Worm (Caenorhabditis elegans): ENCODE results near the gene Y59A8B.24.

Y59A8B.24 gene

DNA sequence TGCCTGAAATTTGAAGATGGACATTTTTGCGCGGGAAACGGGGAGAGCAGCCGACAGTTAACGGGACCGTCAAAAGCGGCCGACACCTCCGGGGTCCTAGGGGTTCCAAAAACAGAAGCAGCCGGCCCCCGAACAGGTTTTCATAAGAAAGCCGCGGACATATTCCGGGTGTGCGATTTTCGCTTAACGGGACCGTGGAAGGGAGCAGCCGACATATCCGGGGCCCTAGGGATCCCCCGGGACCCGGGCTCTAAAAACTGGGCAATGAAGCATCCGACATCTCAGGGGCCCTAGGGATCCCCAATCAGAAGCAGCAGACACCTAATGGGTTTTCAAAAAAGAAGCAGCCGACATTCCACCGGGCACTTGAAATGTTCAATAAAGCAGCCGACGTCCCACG lies 10.8 kb downstream of the Y59A8B.24 start:
- TF ChIP-seq ceh-6 (GFP tag; optimal IDR thresholded peaks at IDR 0.05) (no peak), pag-3 (tag; optimal IDR thresholded peaks at IDR 0.05; ENCODE audit: borderline replicate concordance) (peak; percentile 73), elt-4 (tag; optimal IDR thresholded peaks at IDR 0.05) (peak; percentile 68), ztf-16 (tag; optimal IDR thresholded peaks at IDR 0.05) (no peak), C08G9.2 (tag; optimal IDR thresholded peaks at IDR 0.05) (no peak)

DNA sequence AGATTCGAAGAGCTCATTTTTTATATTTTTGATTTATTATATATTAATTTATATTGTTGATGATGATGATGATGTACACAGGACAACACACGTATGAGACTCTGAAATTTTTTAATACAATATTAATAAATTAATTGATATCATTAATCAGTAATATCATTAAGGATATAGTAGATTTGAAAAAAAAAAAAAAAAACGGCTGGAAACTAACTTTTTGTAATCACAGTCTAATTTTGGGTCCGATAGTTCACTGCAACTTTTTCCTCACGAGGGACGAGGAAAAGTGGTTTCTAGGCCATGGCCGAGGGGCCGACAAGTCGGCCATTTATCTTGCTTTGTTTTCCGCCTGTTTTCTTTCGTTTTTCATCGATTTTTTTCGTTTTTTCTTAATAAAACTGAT lies 15.0 kb downstream of the Y59A8B.24 start, which contains the start of gene gck-3:
gck-3 (minus strand) TSS at position 101 of the 400 bp plus-strand sequence.
- TF ChIP-seq T23F11.4 (GFP tag; optimal IDR thresholded peaks at IDR 0.05) (no peak), pax-1 (tag; optimal IDR thresholded peaks at IDR 0.05) (no peak), ref-2 (tag; optimal IDR thresholded peaks at IDR 0.05) (no peak), pag-3 (tag; optimal IDR thresholded peaks at IDR 0.05; ENCODE audit: borderline replicate concordance) (no peak), ceh-14 (tag; optimal IDR thresholded peaks at IDR 0.05) (no peak), C08G9.2 (tag; optimal IDR thresholded peaks at IDR 0.05) (no peak), che-1 (tag; optimal IDR thresholded peaks at IDR 0.05) (no peak), pros-1 (tag; optimal IDR thresholded peaks at IDR 0.05) (no peak), hlh-8 (tag; optimal IDR thresholded peaks at IDR 0.05) (no peak), unc-42 (tag; optimal IDR thresholded peaks at IDR 0.05) (no peak), ama-1 (optimal IDR thresholded peaks at IDR 0.05) (no peak), ceh-34 (tag; optimal IDR thresholded peaks at IDR 0.05) (no peak), hlh-6 (tag; optimal IDR thresholded peaks at IDR 0.05) (no peak), mec-3 (tag; optimal IDR thresholded peaks at IDR 0.05; ENCODE audit: borderline replicate concordance) (no peak)

DNA sequence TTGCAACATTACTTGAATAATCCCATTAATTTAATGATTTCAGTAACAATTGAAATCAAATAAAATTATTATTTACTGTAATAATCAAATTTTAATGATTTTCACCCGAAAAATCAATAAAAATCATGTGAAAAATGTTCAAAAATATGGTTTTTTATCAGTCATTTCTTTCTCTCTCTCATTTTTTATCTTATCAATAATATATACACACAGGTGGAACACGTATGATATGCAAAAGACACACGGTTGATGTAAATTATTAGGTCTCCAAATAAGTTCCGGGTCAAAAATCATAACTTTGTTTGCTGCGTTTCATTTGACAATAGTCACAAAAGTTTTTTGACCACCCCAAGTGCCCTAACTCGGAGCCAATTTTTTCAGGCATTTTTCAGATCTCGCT lies 26.5 kb downstream of the Y59A8B.24 start:
- TF ChIP-seq pros-1 (tag; optimal IDR thresholded peaks at IDR 0.05) (no peak), hlh-30 (tag; optimal IDR thresholded peaks at IDR 0.05; ENCODE audit: insufficient read depth) (no peak), unc-42 (tag; optimal IDR thresholded peaks at IDR 0.05) (no peak), elt-2 (tag; optimal IDR thresholded peaks at IDR 0.05) (peak; percentile 52)

DNA sequence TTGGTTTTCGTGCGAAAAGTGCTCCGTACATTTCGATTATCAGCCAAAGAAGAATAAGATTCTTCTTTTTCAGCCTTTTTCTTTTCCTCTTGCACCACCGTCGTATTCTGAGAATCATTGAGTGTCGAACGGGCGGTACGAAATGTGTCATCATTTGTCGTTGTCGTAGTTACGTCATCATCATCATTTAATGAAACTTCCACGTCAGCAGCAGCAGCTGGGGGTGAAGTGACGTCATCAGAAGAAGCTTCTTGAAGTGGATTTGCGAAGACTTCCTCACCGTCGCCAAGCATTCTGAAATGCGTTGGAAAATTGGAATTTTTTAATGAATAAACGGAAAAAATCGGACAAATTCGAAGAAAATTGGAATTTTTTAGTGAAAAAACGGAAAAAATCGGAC lies 28.0 kb downstream of the Y59A8B.24 start, which contains the start of gene snx-6:
snx-6 (minus strand) TSS at position 294 of the 400 bp plus-strand sequence.
- TF ChIP-seq K09A11.1 (tag; optimal IDR thresholded peaks at IDR 0.05; ENCODE audit: insufficient read depth) (no peak), ceh-18 (tag; optimal IDR thresholded peaks at IDR 0.05) (no peak), pros-1 (tag; optimal IDR thresholded peaks at IDR 0.05) (no peak), odd-2 (tag; optimal IDR thresholded peaks at IDR 0.05) (no peak), ceh-24 (tag; optimal IDR thresholded peaks at IDR 0.05) (no peak), pha-4 (tag; optimal IDR thresholded peaks at IDR 0.05) (no peak), che-1 (tag; optimal IDR thresholded peaks at IDR 0.05) (no peak), ceh-2 (tag; optimal IDR thresholded peaks at IDR 0.05) (no peak), pat-9 (tag; optimal IDR thresholded peaks at IDR 0.05) (no peak), sdc-2 (tag; optimal IDR thresholded peaks at IDR 0.05) (no peak), elt-4 (tag; optimal IDR thresholded peaks at IDR 0.05) (no peak), fkh-10 (GFP tag; optimal IDR thresholded peaks at IDR 0.05) (no peak), pax-1 (tag; optimal IDR thresholded peaks at IDR 0.05) (no peak), pqm-1 (tag; optimal IDR thresholded peaks at IDR 0.05) (no peak), hlh-8 (tag; optimal IDR thresholded peaks at IDR 0.05) (no peak), unc-55 (GFP tag; optimal IDR thresholded peaks at IDR 0.05) (no peak)

DNA sequence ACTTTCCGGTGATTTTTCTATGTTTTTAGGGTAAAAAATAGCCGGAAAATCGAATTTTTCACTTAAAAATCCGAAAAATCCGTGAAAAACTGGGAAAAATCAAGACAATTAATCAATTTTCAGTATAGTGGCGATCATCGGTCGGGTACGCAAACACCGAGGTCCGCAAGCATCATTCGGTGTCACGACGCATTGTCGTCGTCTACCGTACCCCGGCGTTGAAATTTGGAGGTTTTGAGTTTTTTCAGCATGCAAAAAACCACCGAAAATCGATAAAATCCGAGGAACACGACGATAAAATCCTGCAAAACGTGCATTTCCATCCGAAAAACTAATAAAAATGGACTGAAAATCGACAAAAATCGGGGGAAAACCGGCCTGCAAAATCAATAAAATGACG lies 30.0 kb downstream of the Y59A8B.24 start:
- no peak for TF ChIP-seq unc-42 (tag; optimal IDR thresholded peaks at IDR 0.05)
- TF ChIP-seq ceh-48 (tag; optimal IDR thresholded peaks at IDR 0.05) = peak; percentile 79
- TF ChIP-seq nfya-1 (tag; optimal IDR thresholded peaks at IDR 0.05) = peak; percentile 28
- TF ChIP-seq eyg-1 (tag; optimal IDR thresholded peaks at IDR 0.05) = no peak
- no peak for TF ChIP-seq ceh-22 (tag; optimal IDR thresholded peaks at IDR 0.05)
- TF ChIP-seq sdc-2 (tag; optimal IDR thresholded peaks at IDR 0.05) = no peak
- TF ChIP-seq ceh-31 (tag; optimal IDR thresholded peaks at IDR 0.05) = no peak
- TF ChIP-seq hlh-30 (tag; optimal IDR thresholded peaks at IDR 0.05; ENCODE audit: insufficient read depth) = no peak
- no peak for TF ChIP-seq ref-2 (tag; optimal IDR thresholded peaks at IDR 0.05)
- no peak for TF ChIP-seq ceh-9 (tag; optimal IDR thresholded peaks at IDR 0.05)
- TF ChIP-seq pax-1 (tag; optimal IDR thresholded peaks at IDR 0.05) = no peak
